Fruit fly (Drosophila melanogaster): ENCODE measurements around the gene sgl.

DNA sequence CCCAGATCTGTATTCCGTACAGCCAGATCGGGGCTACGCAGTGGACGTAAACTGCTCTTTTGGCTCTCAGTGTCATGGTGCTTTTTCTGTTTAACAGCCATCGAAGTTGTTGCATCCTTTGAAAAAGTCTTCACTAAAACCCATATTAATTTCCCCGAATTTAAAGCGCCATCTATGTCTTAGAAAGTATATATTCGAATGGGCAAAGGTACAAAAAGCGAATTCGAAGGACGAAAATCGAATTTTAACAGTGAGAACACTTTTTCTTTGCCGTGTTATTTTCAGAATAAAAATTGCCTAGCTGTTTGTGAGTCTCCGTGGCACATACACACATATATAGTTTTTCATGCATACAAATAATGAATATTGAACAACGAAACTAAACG is 30.8 kb upstream of the sgl start:
- TF ChIP-seq CG8478 (optimal IDR thresholded peaks at IDR 0.05) (no peak), psq (optimal IDR thresholded peaks at IDR 0.05) (no peak), usp (GFP tag; optimal IDR thresholded peaks at IDR 0.05) (no peak), Dll (optimal IDR thresholded peaks at IDR 0.05) (no peak)

All from whole organism.